Fruit fly (Drosophila melanogaster): ENCODE results near the gene Mondo.

DNA sequence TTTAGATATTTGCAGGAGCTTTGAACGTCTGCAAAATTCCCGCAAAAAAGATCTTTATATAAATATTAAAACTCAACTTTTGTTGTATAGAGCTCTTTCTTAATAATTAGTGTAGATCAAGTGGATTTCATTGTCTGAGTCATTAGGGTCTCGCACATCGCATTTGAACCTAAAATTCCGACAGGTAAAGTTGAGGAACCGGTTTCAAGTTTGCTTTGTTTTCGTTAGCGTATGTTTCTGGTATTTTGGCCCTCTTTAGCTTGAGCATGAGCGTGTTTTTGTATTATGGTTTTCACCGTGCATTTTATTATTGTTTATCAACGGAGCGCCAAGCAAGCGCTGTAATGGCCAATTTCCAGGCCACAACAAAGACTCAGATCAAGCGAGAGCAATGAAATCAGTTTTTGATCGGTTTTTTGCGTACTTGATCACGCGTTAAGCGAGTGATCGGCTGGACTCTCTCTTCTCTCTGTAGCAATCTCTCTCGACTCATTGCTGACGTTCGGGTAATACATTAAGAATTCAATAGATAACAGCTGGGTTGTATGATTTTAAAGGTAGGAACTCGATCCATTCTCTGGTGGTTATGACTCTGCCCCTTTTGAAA lies 3.1 kb upstream of the Mondo start:
- no peak for TF ChIP-seq ttk (optimal IDR thresholded peaks at IDR 0.05)
- TF ChIP-seq Sin3A (optimal IDR thresholded peaks at IDR 0.05) = no peak
- no peak for TF ChIP-seq Myc (optimal IDR thresholded peaks at IDR 0.05)

Data from Kc167 (cell line).